Worm (Caenorhabditis elegans): ENCODE results near the gene Y62H9A.8.

DNA sequence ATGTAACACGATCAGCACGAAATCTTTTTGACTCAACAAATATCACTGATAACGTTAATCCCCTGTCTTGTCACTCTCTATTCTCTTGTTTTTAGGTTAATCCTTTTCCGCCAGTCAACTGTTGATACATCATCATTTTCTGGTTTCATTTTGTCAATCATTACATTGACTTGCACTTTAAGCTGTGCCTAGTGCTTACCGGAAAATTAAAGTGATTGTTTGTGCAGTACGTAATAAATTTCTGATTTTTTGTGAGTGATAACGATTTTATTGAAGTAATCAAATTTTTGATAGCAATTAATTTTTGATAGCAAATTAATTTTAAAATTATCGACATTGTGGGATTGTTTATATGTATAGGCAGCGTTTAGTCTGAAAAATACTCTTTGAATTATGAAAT is 16.9 kb upstream of the Y62H9A.8 start:
- no peak for TF ChIP-seq dao-5 (tag; optimal IDR thresholded peaks at IDR 0.05)
- no peak for TF ChIP-seq W03F9.2 (tag; optimal IDR thresholded peaks at IDR 0.05)
- no peak for TF ChIP-seq him-1 (tag; optimal IDR thresholded peaks at IDR 0.05)

Data from whole organism, L4/young adult.